Fruit fly (Drosophila melanogaster) whole organism, adult: Measurements from ENCODE around the gene Cdc50.

Experiments
- CG12768 ChIP-seq: fragments of 200-800 bp; sonication (Bioruptor generic); optimal IDR thresholded peaks from 2 replicates; lab custom pipeline; 2017; ENCODE audit warnings: missing biosample characterization, missing genetic modification characterization, mild to moderate bottlenecking, moderate library complexity, missing genetic modification reagents
- CG14711 ChIP-seq: fragments of 200-800 bp; sonication (Bioruptor generic); optimal IDR thresholded peaks from 2 replicates; lab custom pipeline; 2018; ENCODE audit warnings: missing biosample characterization, mild to moderate bottlenecking, missing genetic modification characterization, moderate library complexity
- CG1620 ChIP-seq: fragments of 200-800 bp; sonication (Bioruptor generic); optimal IDR thresholded peaks from 2 replicates; lab custom pipeline; 2016; ENCODE audit warnings: missing biosample characterization, missing genetic modification characterization
- CG33017 ChIP-seq: fragments of 200-800 bp; sonication (Bioruptor generic); optimal IDR thresholded peaks from 2 replicates; lab custom pipeline; 2018; ENCODE audit warnings: missing biosample characterization, mild to moderate bottlenecking, missing genetic modification characterization, moderate library complexity
- CG5204 ChIP-seq: fragments of 200-800 bp; sonication (Bioruptor generic); optimal IDR thresholded peaks from 2 replicates; lab custom pipeline; 2016; ENCODE audit warnings: missing biosample characterization, missing genetic modification characterization
- CG7045 ChIP-seq: fragments of 200-800 bp; sonication (Bioruptor generic); optimal IDR thresholded peaks from 2 replicates; lab custom pipeline; 2017; ENCODE audit warnings: missing biosample characterization, mild to moderate bottlenecking, missing genetic modification characterization
- CG7101 ChIP-seq: fragments of 200-800 bp; sonication (Bioruptor generic); optimal IDR thresholded peaks from 2 replicates; lab custom pipeline; 2018; ENCODE audit warnings: missing biosample characterization, mild to moderate bottlenecking, missing genetic modification characterization, moderate library complexity
- cnc ChIP-seq, 2 experiments: fragments of >200 bp; optimal IDR thresholded peaks; 2 replicates each; lab custom pipeline; 2017
- kay ChIP-seq: fragments of 200-800 bp; sonication (Bioruptor generic); peaks from one replicate; lab custom pipeline; 2016; ENCODE audit warnings: missing biosample characterization, missing genetic modification characterization, borderline replicate concordance
- ovo ChIP-seq: fragments of 200-800 bp; sonication (Bioruptor generic); optimal IDR thresholded peaks from 2 replicates; lab custom pipeline; 2016; ENCODE audit warnings: missing biosample characterization, missing genetic modification characterization

dm6 chrX:16427786-16428400, 13.2 kb downstream of the Cdc50 start:
- TF ChIP-seq CG5204 (no peak), CG7101 (tag; lab: Kevin White, UChicago) (no peak), CG14711 (tag; lab: Kevin White, UChicago) (no peak), CG33017 (tag; lab: Kevin White, UChicago) (no peak), ovo (no peak), kay (GFP tag; lab: Kevin White, UChicago) (no peak), CG1620 (no peak), CG7045 (no peak), CG12768 (GFP tag; lab: Kevin White, UChicago) (no peak), cnc (optimal IDR thresholded peaks at IDR 0.05; lab: Kevin White, UChicago) (no peak)
